Worm (Caenorhabditis elegans): ENCODE measurements around the gene srh-222.
A peak's percentile ranks its signal among the peaks of the same experiment; 100 is the strongest.
"Not testable (repeated sequence)": the region's sequence is repeated elsewhere in the genome, so short reads cannot be mapped to it uniquely, and the experiment has no call there.

Gene srh-222

ce11 chrIV:3979525-3979924 lies at the start of gene srh-222:
Gene srh-222, plus strand, starts transcription at chrIV:3979825.
- TF ChIP-seq F13C5.2 (tag; optimal IDR thresholded peaks at IDR 0.05), result no peak

ce11 chrIV:3932408-3932807 lies 47.2 kb upstream of the srh-222 start, which contains the start of gene clec-70:
Gene clec-70, plus strand, starts transcription at chrIV:3932708.
- TF ChIP-seq aly-1 (tag; optimal IDR thresholded peaks at IDR 0.05); hnd-1 (tag; optimal IDR thresholded peaks at IDR 0.05); sea-1 (GFP tag; conservative IDR thresholded peaks at IDR 0.05): not testable (repeated sequence)

ce11 chrIV:3937097-3937496 lies 42.5 kb upstream of the srh-222 start, which contains the start of gene clec-71:
Gene clec-71, plus strand, starts transcription at chrIV:3937458.
- TF ChIP-seq ceh-36 (tag; optimal IDR thresholded peaks at IDR 0.05), result no peak
- TF ChIP-seq hmg-4 (GFP tag; optimal IDR thresholded peaks at IDR 0.05), result no peak
- no peak for TF ChIP-seq F13C5.2 (tag; optimal IDR thresholded peaks at IDR 0.05)

ce11 chrIV:3941658-3942328 lies 37.8 kb upstream of the srh-222 start, which contains the start of gene clec-174:
Gene clec-174, minus strand, starts transcription at chrIV:3941708.
- TF ChIP-seq tbx-11 (GFP tag; IDR thresholded peaks at IDR 0.05) (no peak), aly-1 (tag; optimal IDR thresholded peaks at IDR 0.05) (no peak), ama-1 (optimal IDR thresholded peaks at IDR 0.05) (no peak), hmbx-1 (tag; optimal IDR thresholded peaks at IDR 0.05) (no peak), ceh-13 (GFP tag; optimal IDR thresholded peaks at IDR 0.05) (no peak), scrt-1 (GFP tag; IDR thresholded peaks at IDR 0.05) (no peak), flt-1 (GFP tag; IDR thresholded peaks at IDR 0.05) (no peak), F13C5.2 (tag; optimal IDR thresholded peaks at IDR 0.05) (no peak), ets-7 (tag; optimal IDR thresholded peaks at IDR 0.05) (no peak), hmg-4 (GFP tag; optimal IDR thresholded peaks at IDR 0.05) (no peak)

- TF ChIP-seq tra-4 (tag; optimal IDR thresholded peaks at IDR 0.05) (no peak), ets-7 (tag; optimal IDR thresholded peaks at IDR 0.05) (no peak), ama-1 (optimal IDR thresholded peaks at IDR 0.05) (no peak)
Measured at ce11 chrIV:3943003-3943402, 36.6 kb upstream of the srh-222 start, which contains the start of gene Y46C8AL.11. Gene Y46C8AL.11, plus strand, starts transcription at chrIV:3943303.

- TF ChIP-seq ets-7 (tag; optimal IDR thresholded peaks at IDR 0.05) (no peak), tbx-11 (GFP tag; IDR thresholded peaks at IDR 0.05) (no peak), hmbx-1 (tag; optimal IDR thresholded peaks at IDR 0.05) (no peak), B0310.2 (tag; optimal IDR thresholded peaks at IDR 0.05) (no peak), pes-1 (GFP tag; IDR thresholded peaks at IDR 0.05) (no peak), hmg-4 (GFP tag; optimal IDR thresholded peaks at IDR 0.05) (no peak), ama-1 (optimal IDR thresholded peaks at IDR 0.05) (no peak), aly-1 (tag; optimal IDR thresholded peaks at IDR 0.05) (no peak), tra-4 (tag; optimal IDR thresholded peaks at IDR 0.05) (no peak), scrt-1 (GFP tag; IDR thresholded peaks at IDR 0.05) (no peak), sea-1 (GFP tag; conservative IDR thresholded peaks at IDR 0.05) (no peak), hnd-1 (tag; optimal IDR thresholded peaks at IDR 0.05) (no peak), flt-1 (GFP tag; IDR thresholded peaks at IDR 0.05) (no peak), ceh-36 (tag; optimal IDR thresholded peaks at IDR 0.05) (no peak), ceh-13 (GFP tag; optimal IDR thresholded peaks at IDR 0.05) (no peak), F13C5.2 (tag; optimal IDR thresholded peaks at IDR 0.05) (no peak), tbx-37 (GFP tag; conservative IDR thresholded peaks at IDR 0.05) (no peak)
Measured at ce11 chrIV:3944459-3944858, 35.2 kb upstream of the srh-222 start, which contains the start of gene clec-72. Gene clec-72, plus strand, starts transcription at chrIV:3944816.

- TF ChIP-seq scrt-1 (GFP tag; IDR thresholded peaks at IDR 0.05), result 0 out of 2 replicates have a peak, but pooled peaks have one; percentile 32
Measured at ce11 chrIV:3947377-3947956, 32.2 kb upstream of the srh-222 start.

- no peak for TF ChIP-seq B0310.2 (tag; optimal IDR thresholded peaks at IDR 0.05)
Measured at ce11 chrIV:3956095-3956494, 23.5 kb upstream of the srh-222 start, which contains the start of gene clec-73. Gene clec-73, minus strand, starts transcription at chrIV:3956195.

- TF ChIP-seq hmbx-1 (tag; optimal IDR thresholded peaks at IDR 0.05) (no peak), tbx-11 (GFP tag; IDR thresholded peaks at IDR 0.05) (no peak), hnd-1 (tag; optimal IDR thresholded peaks at IDR 0.05) (no peak), aly-1 (tag; optimal IDR thresholded peaks at IDR 0.05) (no peak), pes-1 (GFP tag; IDR thresholded peaks at IDR 0.05) (no peak), B0310.2 (tag; optimal IDR thresholded peaks at IDR 0.05) (no peak), hmg-4 (GFP tag; optimal IDR thresholded peaks at IDR 0.05) (no peak), ceh-13 (GFP tag; optimal IDR thresholded peaks at IDR 0.05) (no peak), sea-1 (GFP tag; conservative IDR thresholded peaks at IDR 0.05) (no peak), tbx-37 (GFP tag; conservative IDR thresholded peaks at IDR 0.05) (no peak), F13C5.2 (tag; optimal IDR thresholded peaks at IDR 0.05) (no peak), ama-1 (optimal IDR thresholded peaks at IDR 0.05) (no peak), ets-7 (tag; optimal IDR thresholded peaks at IDR 0.05) (no peak), ceh-36 (tag; optimal IDR thresholded peaks at IDR 0.05) (no peak), tra-4 (tag; optimal IDR thresholded peaks at IDR 0.05) (no peak), flt-1 (GFP tag; IDR thresholded peaks at IDR 0.05) (no peak), scrt-1 (GFP tag; IDR thresholded peaks at IDR 0.05) (no peak)
Measured at ce11 chrIV:3956705-3957104, 22.9 kb upstream of the srh-222 start, which contains the start of gene clec-74. Gene clec-74, plus strand, starts transcription at chrIV:3957005.
